Worm (Caenorhabditis elegans) whole organism, L1 larva: ENCODE measurements around the gene F54D10.8.
A peak's percentile ranks its signal among the peaks of the same experiment; 100 is the strongest.

Experiments used
- C04F5.9 ChIP-seq: sonication (generic microtip); optimal IDR thresholded peaks from 2 replicates; lab custom pipeline; 2016; ENCODE audit warnings: missing genetic modification characterization, missing compliant biosample characterization
- C16A3.4 ChIP-seq: fragments of 150-350 bp; optimal IDR thresholded peaks from 2 replicates; lab custom pipeline; 2014; ENCODE audit warnings: missing biosample characterization, missing genetic modification characterization
- F16B12.6 ChIP-seq: fragments of 150-350 bp; optimal IDR thresholded peaks from 2 replicates; lab custom pipeline; 2014; ENCODE audit warnings: missing biosample characterization, missing genetic modification characterization
- Y116A8C.19 ChIP-seq: sonication (generic microtip); optimal IDR thresholded peaks from 2 replicates; lab custom pipeline; 2016; ENCODE audit warnings: missing compliant biosample characterization, missing genetic modification characterization, borderline replicate concordance
- alr-1 ChIP-seq: fragments of 200-800 bp; sonication (Bioruptor generic); optimal IDR thresholded peaks from 2 replicates; lab custom pipeline; 2018; ENCODE audit warnings: borderline replicate concordance, mild to moderate bottlenecking, missing genetic modification characterization, missing compliant biosample characterization
- ceh-8 ChIP-seq: fragments of 200-800 bp; sonication (Bioruptor generic); optimal IDR thresholded peaks from 2 replicates; lab custom pipeline; 2018; ENCODE audit warnings: mild to moderate bottlenecking, missing genetic modification characterization, moderate library complexity, missing compliant biosample characterization
- ceh-82 ChIP-seq, 3 experiments: fragments of 150-350 bp in 1 of 3; sonication (generic microtip) in 2 of 3; optimal IDR thresholded peaks; 2 replicates each; lab custom pipeline; 2014 to 2017; ENCODE audit warnings: missing biosample characterization in 3 of 3, missing genetic modification characterization in 3 of 3
- ceh-88 ChIP-seq: fragments of 200-800 bp; sonication (Bioruptor generic); IDR thresholded peaks from 2 replicates; pipeline ENCODE4 v1.3.6; 2022; ENCODE audit warnings: missing genetic modification characterization, missing compliant biosample characterization
- ces-1 ChIP-seq: fragments of 150-350 bp; optimal IDR thresholded peaks from 2 replicates; lab custom pipeline; 2014; ENCODE audit warnings: missing biosample characterization, missing genetic modification reagents, missing genetic modification characterization
- dpl-1 ChIP-seq, 3 experiments: fragments of 150-350 bp in 2 of 3; sonication (generic microtip) in 1 of 3; optimal IDR thresholded peaks; 2 replicates each; lab custom pipeline; 2014 to 2017; ENCODE audit warnings: missing biosample characterization in 3 of 3, missing genetic modification characterization in 3 of 3, missing genetic modification reagents in 3 of 3
- efl-1 ChIP-seq, 4 experiments: fragments of 150-350 bp; optimal IDR thresholded peaks in 3 of 4; peaks in 1 of 4; 1 replicate in 1 of 4; 2 replicates in 3 of 4; lab custom pipeline; 2014; ENCODE audit warnings: missing biosample characterization in 2 of 4, missing genetic modification characterization in 2 of 4, missing genetic modification reagents in 2 of 4
- efl-3 ChIP-seq: fragments of 200-800 bp; sonication (Bioruptor generic); optimal IDR thresholded peaks from 2 replicates; lab custom pipeline; 2018; ENCODE audit warnings: mild to moderate bottlenecking, missing genetic modification characterization, missing compliant biosample characterization
- elt-2 ChIP-seq: sonication (generic microtip); optimal IDR thresholded peaks from 2 replicates; lab custom pipeline; 2016; ENCODE audit warnings: missing genetic modification characterization, mild to moderate bottlenecking, inconsistent platforms, missing compliant biosample characterization, missing genetic modification reagents
- elt-3 ChIP-seq, 6 experiments: fragments of 150-350 bp in 1 of 6; sonication (generic microtip); optimal IDR thresholded peaks; 2 replicates each; lab custom pipeline; 2017 to 2018; ENCODE audit warnings: missing biosample characterization in 6 of 6, missing genetic modification characterization in 6 of 6, inconsistent platforms in 1 of 6
- ets-5 ChIP-seq: fragments of 200-800 bp; sonication (Bioruptor generic); IDR thresholded peaks from 2 replicates; pipeline ENCODE4 v1.3.6; 2022; ENCODE audit warnings: missing genetic modification characterization, missing compliant biosample characterization
- fkh-4 ChIP-seq: sonication (generic microtip); optimal IDR thresholded peaks from 2 replicates; lab custom pipeline; 2016; ENCODE audit warnings: missing compliant biosample characterization, missing genetic modification characterization, borderline replicate concordance
- fkh-8 ChIP-seq: sonication (generic microtip); optimal IDR thresholded peaks from 2 replicates; lab custom pipeline; 2016; ENCODE audit warnings: mild to moderate bottlenecking, missing genetic modification characterization, missing compliant biosample characterization
- fos-1 ChIP-seq: fragments of 150-350 bp; optimal IDR thresholded peaks from 2 replicates; lab custom pipeline; 2014; ENCODE audit warnings: missing biosample characterization, missing genetic modification characterization
- grh-1 ChIP-seq: fragments of 200-800 bp; sonication (Bioruptor generic); IDR thresholded peaks from 2 replicates; pipeline ENCODE4 v1.3.6; 2022; ENCODE audit warnings: missing genetic modification reagents, missing genetic modification characterization, missing compliant biosample characterization
- hpl-2 ChIP-seq: fragments of 150-350 bp; optimal IDR thresholded peaks from 2 replicates; lab custom pipeline; 2014; ENCODE audit warnings: missing biosample characterization, missing genetic modification reagents, missing genetic modification characterization
- irx-1 ChIP-seq: sonication (generic microtip); optimal IDR thresholded peaks from 2 replicates; lab custom pipeline; 2016; ENCODE audit warnings: missing genetic modification characterization, missing compliant biosample characterization
- jun-1 ChIP-seq: fragments of 150-350 bp; optimal IDR thresholded peaks from 2 replicates; lab custom pipeline; 2014; ENCODE audit warnings: missing biosample characterization, missing genetic modification reagents, missing genetic modification characterization
- lin-13 ChIP-seq: fragments of 150-350 bp; optimal IDR thresholded peaks from 2 replicates; lab custom pipeline; 2014; ENCODE audit warnings: missing biosample characterization, missing genetic modification reagents, missing genetic modification characterization
- lin-14 ChIP-seq: fragments of 200-800 bp; sonication (Bioruptor generic); optimal IDR thresholded peaks from 2 replicates; lab custom pipeline; 2018; ENCODE audit warnings: mild to moderate bottlenecking, missing genetic modification characterization, moderate library complexity, missing compliant biosample characterization
- lsy-2 ChIP-seq, 2 experiments: fragments of 150-350 bp; optimal IDR thresholded peaks; 2 replicates each; lab custom pipeline; 2014; ENCODE audit warnings: missing biosample characterization in 2 of 2, missing genetic modification characterization in 2 of 2
- mab-9 ChIP-seq: fragments of 200-800 bp; sonication (Bioruptor generic); IDR thresholded peaks from 2 replicates; pipeline ENCODE4 v1.3.6; 2022; ENCODE audit warnings: missing genetic modification reagents, missing genetic modification characterization, missing compliant biosample characterization
- mdl-1 ChIP-seq, 2 experiments: fragments of 150-350 bp; optimal IDR thresholded peaks; 2 replicates each; lab custom pipeline; 2014 to 2017; ENCODE audit warnings: missing biosample characterization in 2 of 2, missing genetic modification characterization in 2 of 2, inconsistent platforms in 1 of 2
- mep-1 ChIP-seq: fragments of 150-350 bp; optimal IDR thresholded peaks from 2 replicates; lab custom pipeline; 2014; ENCODE audit warnings: missing biosample characterization, missing genetic modification characterization
- nhr-12 ChIP-seq: sonication (generic microtip); optimal IDR thresholded peaks from 2 replicates; lab custom pipeline; 2017; ENCODE audit warnings: missing biosample characterization, missing genetic modification characterization
- nhr-19 ChIP-seq: fragments of 200-800 bp; sonication (Bioruptor generic); conservative IDR thresholded peaks from 2 replicates; pipeline ENCODE4 v1.3.6; 2022; ENCODE audit warnings: missing genetic modification characterization, missing compliant biosample characterization
- nhr-20 ChIP-seq: sonication (generic microtip); optimal IDR thresholded peaks from 2 replicates; lab custom pipeline; 2016; ENCODE audit warnings: mild to moderate bottlenecking, missing genetic modification characterization, missing compliant biosample characterization
- nhr-237 ChIP-seq: fragments of 150-350 bp; optimal IDR thresholded peaks from 2 replicates; lab custom pipeline; 2014; ENCODE audit warnings: missing biosample characterization, missing genetic modification characterization
- nhr-28 ChIP-seq: fragments of 150-350 bp; optimal IDR thresholded peaks from 2 replicates; lab custom pipeline; 2014; ENCODE audit warnings: missing biosample characterization, missing genetic modification characterization
- nhr-71 ChIP-seq: sonication (generic microtip); optimal IDR thresholded peaks from 2 replicates; lab custom pipeline; 2016; ENCODE audit warnings: mild to moderate bottlenecking, missing genetic modification characterization, moderate library complexity, missing compliant biosample characterization
- nhr-76 ChIP-seq: sonication (generic microtip); optimal IDR thresholded peaks from 2 replicates; lab custom pipeline; 2017; ENCODE audit warnings: missing biosample characterization, missing genetic modification characterization
- nhr-77 ChIP-seq: fragments of 150-350 bp; optimal IDR thresholded peaks from 2 replicates; lab custom pipeline; 2014; ENCODE audit warnings: missing biosample characterization, missing genetic modification characterization
- nhr-85 ChIP-seq: sonication (generic microtip); peaks from one replicate; lab custom pipeline; 2016; ENCODE audit warnings: missing genetic modification characterization, inconsistent platforms, missing compliant biosample characterization
- nhr-90 ChIP-seq: sonication (generic microtip); optimal IDR thresholded peaks from 2 replicates; lab custom pipeline; 2016; ENCODE audit warnings: mild to moderate bottlenecking, missing genetic modification characterization, missing compliant biosample characterization; ENCODE audit not compliant: poor library complexity
- pqm-1 ChIP-seq: sonication (generic microtip); optimal IDR thresholded peaks from 3 replicates; lab custom pipeline; 2017; ENCODE audit warnings: missing biosample characterization, missing genetic modification characterization
- rnt-1 ChIP-seq: sonication (generic microtip); optimal IDR thresholded peaks from 2 replicates; lab custom pipeline; 2016; ENCODE audit warnings: mild to moderate bottlenecking, missing genetic modification characterization, moderate library complexity, missing compliant biosample characterization
- snu-23 ChIP-seq: sonication (generic microtip); optimal IDR thresholded peaks from 2 replicates; lab custom pipeline; 2016; ENCODE audit warnings: missing genetic modification characterization, missing compliant biosample characterization
- sptf-1 ChIP-seq: fragments of 150-350 bp; optimal IDR thresholded peaks from 2 replicates; lab custom pipeline; 2014; ENCODE audit warnings: missing biosample characterization, missing genetic modification characterization
- swsn-7 ChIP-seq: sonication (generic microtip); optimal IDR thresholded peaks from 2 replicates; lab custom pipeline; 2016; ENCODE audit warnings: missing genetic modification characterization, missing compliant biosample characterization
- tbx-2 ChIP-seq: sonication (generic microtip); optimal IDR thresholded peaks from 2 replicates; lab custom pipeline; 2016; ENCODE audit warnings: missing genetic modification characterization, missing compliant biosample characterization
- unc-130 ChIP-seq: fragments of 150-350 bp; optimal IDR thresholded peaks from 2 replicates; lab custom pipeline; 2017; ENCODE audit warnings: missing biosample characterization, missing genetic modification characterization, inconsistent platforms
- unc-30 ChIP-seq: sonication (generic microtip); optimal IDR thresholded peaks from 2 replicates; lab custom pipeline; 2017; ENCODE audit warnings: missing biosample characterization, missing genetic modification characterization
- unc-86 ChIP-seq: sonication (generic microtip); optimal IDR thresholded peaks from 2 replicates; lab custom pipeline; 2016; ENCODE audit warnings: missing genetic modification characterization, missing compliant biosample characterization
- unc-98 ChIP-seq: fragments of 200-800 bp; sonication (Bioruptor generic); IDR thresholded peaks from 2 replicates; pipeline ENCODE4 v1.3.6; 2022; ENCODE audit warnings: missing genetic modification characterization, missing compliant biosample characterization
- vab-15 ChIP-seq: sonication (generic microtip); optimal IDR thresholded peaks from 2 replicates; lab custom pipeline; 2017; ENCODE audit warnings: missing genotype, mild to moderate bottlenecking, missing genetic modification characterization, missing compliant biosample characterization
- xbp-1 ChIP-seq: sonication (generic microtip); optimal IDR thresholded peaks from 2 replicates; lab custom pipeline; 2016; ENCODE audit warnings: missing genetic modification characterization, missing compliant biosample characterization
- zip-4 ChIP-seq: fragments of 200-800 bp; sonication (Bioruptor generic); optimal IDR thresholded peaks from 2 replicates; lab custom pipeline; 2018; ENCODE audit warnings: mild to moderate bottlenecking, missing genetic modification characterization, moderate library complexity, missing compliant biosample characterization
- ztf-11 ChIP-seq, 2 experiments: sonication (generic microtip); optimal IDR thresholded peaks; 2 replicates each; lab custom pipeline; 2016 to 2017; ENCODE audit warnings: missing genetic modification characterization in 2 of 2, missing biosample characterization in 1 of 2, missing compliant biosample characterization in 1 of 2

The F54D10.8 gene

DNA sequence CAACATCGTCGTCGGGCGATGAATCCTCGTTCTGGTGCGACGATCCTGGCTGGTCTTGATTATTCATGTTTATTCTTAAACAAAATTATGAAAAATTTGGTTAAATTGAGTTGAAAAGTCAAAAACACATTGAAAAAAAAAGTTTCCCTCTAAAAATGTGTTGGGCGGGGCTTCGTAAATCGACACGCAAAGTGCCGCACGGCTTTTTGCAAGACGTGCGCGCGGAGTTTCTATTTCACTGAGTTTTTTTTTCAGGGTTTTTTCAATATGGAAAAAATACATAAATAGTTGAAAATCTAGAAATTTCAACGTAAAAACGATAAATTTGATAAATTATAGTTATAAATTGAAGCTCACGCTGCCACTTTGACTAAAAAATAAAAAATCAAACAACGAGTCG lies 19.6 kb downstream of the F54D10.8 start, which contains the start of gene F54D10.5:
Gene F54D10.5, minus strand, starts transcription at position 74 of the 400 bp plus-strand sequence.
- TF ChIP-seq dpl-1 (GFP tag; optimal IDR thresholded peaks at IDR 0.05; lab: Kevin White, UChicago) (peak; percentile 95), fkh-8 (tag; lab: Kevin White, UChicago) (peak; percentile 47), xbp-1 (tag; lab: Kevin White, UChicago) (peak; percentile 81), tbx-2 (tag; lab: Kevin White, UChicago) (peak; percentile 80), unc-130 (peak; percentile 81), sptf-1 (tag; lab: Kevin White, UChicago) (no peak), unc-30 (tag; lab: Kevin White, UChicago) (no peak), swsn-7 (peak; percentile 82), ceh-82 (tag; optimal IDR thresholded peaks at IDR 0.05; lab: Kevin White, UChicago) (peak; percentile 78 to 88 (median 87)), nhr-237 (tag; lab: Kevin White, UChicago) (peak; percentile 10), unc-86 (peak; percentile 76), zip-4 (GFP tag; lab: Kevin White, UChicago) (peak; percentile 13), elt-2 (peak; percentile 73), efl-3 (GFP tag; lab: Kevin White, UChicago) (no peak), F16B12.6 (tag; lab: Kevin White, UChicago) (peak; percentile 68), vab-15 (tag; lab: Kevin White, UChicago) (no peak), nhr-71 (peak; percentile 87), jun-1 (tag; lab: Kevin White, UChicago) (peak; percentile 37), alr-1 (tag; lab: Kevin White, UChicago) (no peak), elt-3 (tag; optimal IDR thresholded peaks at IDR 0.05; lab: Kevin White, UChicago) (peak in 1 of 6 experiments; percentile 74), lin-13 (GFP tag; lab: Kevin White, UChicago) (peak; percentile 55), mab-9 (GFP tag; lab: Robert Waterston, UW) (peak; percentile 41; the same call in 1 of the 2 replicates), nhr-85 (tag; lab: Kevin White, UChicago) (peak; percentile 89), nhr-28 (tag; lab: Kevin White, UChicago) (no peak), hpl-2 (GFP tag; lab: Kevin White, UChicago) (no peak), snu-23 (GFP tag; lab: Kevin White, UChicago) (peak; percentile 82), ceh-8 (peak; percentile 55), irx-1 (no peak), efl-1 (optimal IDR thresholded peaks at IDR 0.05; lab: Kevin White, UChicago) (peak; percentile 81 to 95), efl-1 (GFP tag; optimal IDR thresholded peaks at IDR 0.05 in 1 of 2; lab: Kevin White, UChicago) (peak; percentile 91 to 99), ces-1 (no peak), mep-1 (peak; percentile 71), grh-1 (GFP tag; lab: Robert Waterston, UW) (peak; percentile 77), lin-14 (GFP tag; lab: Kevin White, UChicago) (peak; percentile 77), nhr-20 (tag; lab: Kevin White, UChicago) (peak; percentile 79), ets-5 (GFP tag; lab: Robert Waterston, UW) (no peak), ztf-11 (tag; optimal IDR thresholded peaks at IDR 0.05; lab: Kevin White, UChicago) (peak in 1 of 2 experiments; percentile 13), unc-98 (GFP tag; lab: Robert Waterston, UW) (no peak), nhr-77 (no peak), fkh-4 (tag; lab: Kevin White, UChicago) (no peak), C16A3.4 (tag; lab: Kevin White, UChicago) (peak; percentile 77), pqm-1 (tag; lab: Kevin White, UChicago) (no peak), rnt-1 (tag; lab: Kevin White, UChicago) (peak; percentile 93), lsy-2 (tag; optimal IDR thresholded peaks at IDR 0.05; lab: Kevin White, UChicago) (peak; percentile 85 to 86), nhr-19 (GFP tag; lab: Robert Waterston, UW) (peak; percentile 82), ceh-88 (GFP tag; lab: Robert Waterston, UW) (peak; percentile 24; the same call in 1 of the 2 replicates), Y116A8C.19 (no peak), nhr-76 (no peak), C04F5.9 (tag; lab: Kevin White, UChicago) (peak; percentile 54), nhr-90 (tag; lab: Kevin White, UChicago) (peak; percentile 77), fos-1 (tag; lab: Kevin White, UChicago) (peak; percentile 47), nhr-12 (tag; lab: Kevin White, UChicago) (no peak), mdl-1 (tag; optimal IDR thresholded peaks at IDR 0.05; lab: Kevin White, UChicago) (peak in 1 of 2 experiments; percentile 66)
